Worm (Caenorhabditis elegans) whole organism, L4 larva: ENCODE measurements around the gene C31G12.4.

ENCODE experiments used
- F49E8.2 ChIP-seq: sonication (generic microtip); optimal IDR thresholded peaks from 2 replicates; lab custom pipeline; 2016; ENCODE audit warnings: missing compliant biosample characterization, mild to moderate bottlenecking, missing genetic modification characterization, borderline replicate concordance
- aha-1 ChIP-seq: fragments of 150-350 bp; peaks from one replicate; lab custom pipeline; 2014; ENCODE audit warnings: missing biosample characterization, missing genetic modification characterization
- ceh-28 ChIP-seq: fragments of 150-350 bp; optimal IDR thresholded peaks from 2 replicates; lab custom pipeline; 2014; ENCODE audit warnings: missing biosample characterization, missing genetic modification reagents, missing genetic modification characterization
- ceh-32 ChIP-seq: sonication (generic microtip); optimal IDR thresholded peaks from 2 replicates; lab custom pipeline; 2016; ENCODE audit warnings: mild to moderate bottlenecking, missing genetic modification characterization, missing compliant biosample characterization; ENCODE audit not compliant: poor library complexity
- ctbp-1 ChIP-seq: fragments of 200-800 bp; sonication (Bioruptor generic); IDR thresholded peaks from 2 replicates; pipeline ENCODE4 v1.3.6; 2022; ENCODE audit warnings: missing genetic modification reagents, missing genetic modification characterization, missing compliant biosample characterization
- daf-12 ChIP-seq: fragments of 150-350 bp; optimal IDR thresholded peaks from 2 replicates; lab custom pipeline; 2014; ENCODE audit warnings: missing biosample characterization, missing genetic modification reagents, missing genetic modification characterization
- gei-8 ChIP-seq: fragments of 200-800 bp; sonication (Bioruptor generic); optimal IDR thresholded peaks from 2 replicates; lab custom pipeline; 2018; ENCODE audit warnings: mild to moderate bottlenecking, missing genetic modification characterization, missing compliant biosample characterization
- lin-38 ChIP-seq: fragments of 200-800 bp; sonication (Bioruptor generic); IDR thresholded peaks from 2 replicates; pipeline ENCODE4 v1.3.6; 2022; ENCODE audit warnings: missing genetic modification reagents, missing genetic modification characterization, missing compliant biosample characterization
- lir-3 ChIP-seq: sonication (generic microtip); optimal IDR thresholded peaks from 2 replicates; lab custom pipeline; 2016; ENCODE audit warnings: mild to moderate bottlenecking, missing genetic modification characterization, missing compliant biosample characterization
- madf-9 ChIP-seq: fragments of 200-800 bp; sonication (Bioruptor generic); conservative IDR thresholded peaks from 2 replicates; pipeline ENCODE4 v1.3.6; 2022; ENCODE audit warnings: missing genetic modification reagents, missing genetic modification characterization, missing compliant biosample characterization
- nhr-10 ChIP-seq: fragments of 150-350 bp; optimal IDR thresholded peaks from 2 replicates; lab custom pipeline; 2014; ENCODE audit warnings: missing biosample characterization, missing genetic modification characterization
- nhr-76 ChIP-seq: fragments of 150-350 bp; optimal IDR thresholded peaks from 2 replicates; lab custom pipeline; 2014; ENCODE audit warnings: missing biosample characterization, missing genetic modification characterization
- rbr-2 ChIP-seq: sonication (generic microtip); optimal IDR thresholded peaks from 2 replicates; lab custom pipeline; 2016; ENCODE audit warnings: missing genotype, missing genetic modification characterization, missing compliant biosample characterization
- spr-1 ChIP-seq: sonication (generic microtip); optimal IDR thresholded peaks from 2 replicates; lab custom pipeline; 2016; ENCODE audit warnings: mild to moderate bottlenecking, missing genetic modification characterization, missing compliant biosample characterization
- zip-11 ChIP-seq: fragments of 200-800 bp; sonication (Bioruptor generic); IDR thresholded peaks from 2 replicates; pipeline ENCODE4 v1.3.6; 2022; ENCODE audit warnings: missing genetic modification characterization, missing compliant biosample characterization

The C31G12.4 gene

ce11 chrV:18129663-18130272 lies 48.8 kb downstream of the C31G12.4 start:
- peak; percentile 76 for TF ChIP-seq ceh-28 (tag; lab: Kevin White, UChicago)

ce11 chrV:18128545-18128944 lies 50.0 kb downstream of the C31G12.4 start:
- TF ChIP-seq lir-3 (no peak), rbr-2 (no peak), F49E8.2 (tag; lab: Kevin White, UChicago) (no peak), lin-38 (GFP tag; lab: Robert Waterston, UW) (no peak), zip-11 (GFP tag; lab: Robert Waterston, UW) (no peak), aha-1 (peak; percentile 91)

ce11 chrV:18127192-18127591 lies 51.4 kb downstream of the C31G12.4 start, which contains the start of gene fbxa-211:
TSS of gene fbxa-211 (plus strand) at chrV:18127519.
- TF ChIP-seq aha-1 (peak; percentile 93), lin-38 (GFP tag; lab: Robert Waterston, UW) (0 out of 2 replicates have a peak, but pooled peaks have one; percentile 21), gei-8 (GFP tag; lab: Kevin White, UChicago) (no peak)

- TF ChIP-seq aha-1 = peak; percentile 34
- no peak for TF ChIP-seq nhr-76 (tag; lab: Kevin White, UChicago)
These were observed 53.5 kb downstream of the C31G12.4 start, which contains the start of gene fbxa-210 for ce11 chrV:18125075-18125474. TSS of gene fbxa-210 (plus strand) at chrV:18125375.

ce11 chrV:18123639-18124038 lies 54.9 kb downstream of the C31G12.4 start, which contains the start of gene fbxa-107:
TSS of gene fbxa-107 (plus strand) at chrV:18123939.
- TF ChIP-seq ctbp-1 (no peak), spr-1 (tag; lab: Kevin White, UChicago) (no peak), ceh-32 (tag; lab: Kevin White, UChicago) (no peak), madf-9 (no peak), daf-12 (no peak), nhr-10 (no peak)
